Worm (Caenorhabditis elegans) whole organism, midembryonic: ENCODE data around the gene str-19.

Source experiments
- T22C8.4 ChIP-seq: fragments of 200-800 bp; sonication (Bioruptor generic); IDR thresholded peaks from 2 replicates; pipeline ENCODE4 v1.3.6; 2022; ENCODE audit warnings: missing genetic modification characterization, missing compliant biosample characterization
- cog-1 ChIP-seq: sonication (generic microtip); optimal IDR thresholded peaks from 2 replicates; lab custom pipeline; 2016; ENCODE audit warnings: missing genetic modification characterization, missing compliant biosample characterization
- flt-1 ChIP-seq: fragments of 200-800 bp; sonication (Bioruptor generic); IDR thresholded peaks from 2 replicates; pipeline ENCODE4 v1.3.6; 2022; ENCODE audit warnings: missing genetic modification characterization, missing compliant biosample characterization
- klf-2 ChIP-seq: fragments of 200-800 bp; sonication (Bioruptor generic); conservative IDR thresholded peaks from 2 replicates; pipeline ENCODE4 v1.3.6; 2022; ENCODE audit warnings: missing genetic modification reagents, missing genetic modification characterization, missing compliant biosample characterization
- med-1 ChIP-seq: sonication (generic microtip); optimal IDR thresholded peaks from 2 replicates; lab custom pipeline; 2017; ENCODE audit warnings: missing genetic modification characterization, mild to moderate bottlenecking, missing compliant biosample characterization, antibody characterized with exemption, missing genetic modification reagents; ENCODE audit not compliant: insufficient read depth
- ref-1 ChIP-seq: fragments of 200-800 bp; sonication (Bioruptor generic); conservative IDR thresholded peaks from 2 replicates; pipeline ENCODE4 v1.3.6; 2022; ENCODE audit warnings: missing genetic modification reagents, missing genetic modification characterization, missing compliant biosample characterization
- tab-1 ChIP-seq: fragments of 200-800 bp; sonication (Bioruptor generic); IDR thresholded peaks from 2 replicates; pipeline ENCODE4 v1.3.6; 2022; ENCODE audit warnings: missing genetic modification characterization, missing compliant biosample characterization
- ztf-23 ChIP-seq: fragments of 200-800 bp; sonication (Bioruptor generic); IDR thresholded peaks from 2 replicates; pipeline ENCODE4 v1.3.6; 2022; ENCODE audit warnings: missing genetic modification reagents, missing genetic modification characterization, missing compliant biosample characterization
- ztf-29 ChIP-seq: fragments of 200-800 bp; sonication (Bioruptor generic); IDR thresholded peaks from 2 replicates; pipeline ENCODE4 v1.3.6; 2022; ENCODE audit warnings: missing genetic modification reagents, missing genetic modification characterization, missing compliant biosample characterization

The str-19 gene

ce11 chrV:15733568-15733967 is 10.7 kb downstream of the str-19 start, which contains the start of gene T23D5.3:
Gene T23D5.3 (minus strand): TSS chrV:15733668.
- TF ChIP-seq med-1 (no peak), flt-1 (GFP tag; lab: Robert Waterston, UW) (no peak), T22C8.4 (GFP tag; lab: Robert Waterston, UW) (no peak), tab-1 (GFP tag; lab: Robert Waterston, UW) (no peak), klf-2 (GFP tag; lab: Robert Waterston, UW) (no peak), ztf-23 (no peak), ztf-29 (GFP tag; lab: Robert Waterston, UW) (no peak), cog-1 (tag; lab: Kevin White, UChicago) (no peak), ref-1 (GFP tag; lab: Robert Waterston, UW) (no peak)

ce11 chrV:15733020-15733419 is 11.2 kb downstream of the str-19 start:
- TF ChIP-seq ref-1 (GFP tag; lab: Robert Waterston, UW) (no peak), med-1 (no peak), tab-1 (GFP tag; lab: Robert Waterston, UW) (no peak), cog-1 (tag; lab: Kevin White, UChicago) (no peak), T22C8.4 (GFP tag; lab: Robert Waterston, UW) (no peak), ztf-23 (no peak), flt-1 (GFP tag; lab: Robert Waterston, UW) (no peak), klf-2 (GFP tag; lab: Robert Waterston, UW) (no peak), ztf-29 (GFP tag; lab: Robert Waterston, UW) (no peak)

DNA sequence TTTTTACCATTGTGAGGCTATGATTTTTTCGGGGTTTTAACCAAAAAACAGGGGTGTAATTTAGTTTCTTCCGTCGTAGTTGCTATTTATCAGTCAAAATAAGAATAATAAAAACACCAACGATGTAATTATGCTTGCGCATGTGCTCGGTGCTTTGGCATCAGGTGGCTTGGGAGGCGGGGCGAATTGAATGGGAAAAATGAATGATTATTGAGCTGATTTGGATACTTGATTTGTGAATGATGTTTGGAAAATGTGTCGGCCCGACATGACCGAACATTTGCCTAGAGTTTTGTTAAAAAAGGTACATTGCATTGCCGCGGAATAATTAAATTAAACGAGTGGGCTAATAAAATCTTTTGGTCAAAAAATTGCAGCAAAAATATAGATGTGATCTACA is 12.1 kb downstream of the str-19 start, which contains the start of gene str-38:
TSS of gene str-38 (minus strand) at position 101 of the 400 bp plus-strand sequence.
- TF ChIP-seq flt-1 (GFP tag; lab: Robert Waterston, UW): no peak
- TF ChIP-seq ztf-23: no peak
- TF ChIP-seq T22C8.4 (GFP tag; lab: Robert Waterston, UW): no peak
- no peak for TF ChIP-seq ref-1 (GFP tag; lab: Robert Waterston, UW)
- TF ChIP-seq med-1: no peak
- no peak for TF ChIP-seq tab-1 (GFP tag; lab: Robert Waterston, UW)
- TF ChIP-seq cog-1 (tag; lab: Kevin White, UChicago): no peak
- no peak for TF ChIP-seq klf-2 (GFP tag; lab: Robert Waterston, UW)

DNA sequence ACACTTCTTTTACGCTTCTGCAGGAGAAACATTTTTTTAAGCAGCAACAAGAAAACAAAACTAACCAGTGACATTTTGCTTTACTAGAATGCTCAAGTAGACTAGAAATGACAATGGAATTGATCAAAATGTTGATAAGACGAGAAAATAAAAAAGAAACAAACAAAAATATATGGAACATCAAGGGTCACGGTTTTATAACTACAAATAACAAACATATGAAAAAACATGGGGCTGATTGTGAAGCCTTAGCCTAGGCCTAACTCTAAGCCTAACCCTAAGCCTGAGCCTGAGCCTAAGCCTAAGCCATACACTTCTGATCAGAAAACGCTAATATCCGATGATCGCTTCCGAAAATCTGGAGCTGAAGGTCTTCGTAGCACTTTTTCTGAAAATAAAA is 13.8 kb downstream of the str-19 start, which contains the start of gene Y6E2A.10:
TSS of gene Y6E2A.10 (minus strand) at position 101 of the 400 bp plus-strand sequence.
- no peak for TF ChIP-seq ref-1 (GFP tag; lab: Robert Waterston, UW)
- no peak for TF ChIP-seq ztf-23
- no peak for TF ChIP-seq klf-2 (GFP tag; lab: Robert Waterston, UW)
- TF ChIP-seq med-1: no peak
- no peak for TF ChIP-seq T22C8.4 (GFP tag; lab: Robert Waterston, UW)
- no peak for TF ChIP-seq ztf-29 (GFP tag; lab: Robert Waterston, UW)
- no peak for TF ChIP-seq flt-1 (GFP tag; lab: Robert Waterston, UW)
- no peak for TF ChIP-seq tab-1 (GFP tag; lab: Robert Waterston, UW)
- no peak for TF ChIP-seq cog-1 (tag; lab: Kevin White, UChicago)

- TF ChIP-seq ztf-23 (no peak), ref-1 (GFP tag; lab: Robert Waterston, UW) (no peak), tab-1 (GFP tag; lab: Robert Waterston, UW) (no peak), med-1 (no peak), cog-1 (tag; lab: Kevin White, UChicago) (no peak), klf-2 (GFP tag; lab: Robert Waterston, UW) (no peak), T22C8.4 (GFP tag; lab: Robert Waterston, UW) (no peak), ztf-29 (GFP tag; lab: Robert Waterston, UW) (no peak), flt-1 (GFP tag; lab: Robert Waterston, UW) (no peak)
These were observed 17.7 kb downstream of the str-19 start, which contains the start of the genes irld-57 and sfxn-1.3 for ce11 chrV:15726610-15727009. Gene irld-57 (minus strand): TSS chrV:15726710. Gene sfxn-1.3 (plus strand): TSS chrV:15726841.

- TF ChIP-seq T22C8.4 (GFP tag; lab: Robert Waterston, UW) (no peak), tab-1 (GFP tag; lab: Robert Waterston, UW) (no peak), flt-1 (GFP tag; lab: Robert Waterston, UW) (no peak), ref-1 (GFP tag; lab: Robert Waterston, UW) (no peak)
These were observed 22.4 kb downstream of the str-19 start, which contains the start of gene srh-140 for ce11 chrV:15721888-15722287. Gene srh-140 (plus strand): TSS chrV:15722188.

- TF ChIP-seq klf-2 (GFP tag; lab: Robert Waterston, UW): no peak
- TF ChIP-seq tab-1 (GFP tag; lab: Robert Waterston, UW): no peak
- TF ChIP-seq cog-1 (tag; lab: Kevin White, UChicago): no peak
- no peak for TF ChIP-seq flt-1 (GFP tag; lab: Robert Waterston, UW)
- no peak for TF ChIP-seq med-1
- TF ChIP-seq ztf-29 (GFP tag; lab: Robert Waterston, UW): no peak
- TF ChIP-seq ref-1 (GFP tag; lab: Robert Waterston, UW): no peak
- no peak for TF ChIP-seq ztf-23
- TF ChIP-seq T22C8.4 (GFP tag; lab: Robert Waterston, UW): no peak
These were observed 22.8 kb downstream of the str-19 start for ce11 chrV:15721431-15721830.

DNA sequence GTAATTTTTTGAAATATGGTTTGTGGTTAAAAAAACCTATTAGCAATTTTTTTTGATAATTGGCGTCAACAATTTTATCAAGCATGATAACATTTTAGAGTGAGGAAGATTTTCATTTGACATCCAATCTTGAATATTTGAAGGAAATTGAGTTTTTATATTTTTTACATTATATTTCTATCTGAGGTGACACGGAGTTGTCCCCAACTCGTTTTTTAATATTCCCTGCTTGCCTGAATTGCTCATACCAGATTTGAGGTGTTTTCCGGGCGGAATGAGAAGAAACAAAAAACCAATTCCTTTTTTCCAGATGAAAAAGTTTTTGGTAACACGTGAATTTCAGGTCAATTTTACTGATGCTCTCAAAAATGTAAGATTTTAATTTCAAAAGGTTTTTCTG is 24.7 kb downstream of the str-19 start, which contains the start of gene Y6E2A.7:
TSS of gene Y6E2A.7 (plus strand) at position 301 of the 400 bp plus-strand sequence.
- no peak for TF ChIP-seq ztf-23
- no peak for TF ChIP-seq flt-1 (GFP tag; lab: Robert Waterston, UW)
- TF ChIP-seq cog-1 (tag; lab: Kevin White, UChicago): no peak
- TF ChIP-seq med-1: no peak
- no peak for TF ChIP-seq klf-2 (GFP tag; lab: Robert Waterston, UW)
- TF ChIP-seq ref-1 (GFP tag; lab: Robert Waterston, UW): no peak
- no peak for TF ChIP-seq tab-1 (GFP tag; lab: Robert Waterston, UW)
- TF ChIP-seq ztf-29 (GFP tag; lab: Robert Waterston, UW): no peak
- TF ChIP-seq T22C8.4 (GFP tag; lab: Robert Waterston, UW): no peak

- TF ChIP-seq tab-1 (GFP tag; lab: Robert Waterston, UW) (no peak), cog-1 (tag; lab: Kevin White, UChicago) (no peak), med-1 (no peak), klf-2 (GFP tag; lab: Robert Waterston, UW) (no peak), ztf-23 (no peak), flt-1 (GFP tag; lab: Robert Waterston, UW) (no peak), ref-1 (GFP tag; lab: Robert Waterston, UW) (no peak)
These were observed 25.7 kb downstream of the str-19 start, which contains the start of gene Y6E2A.5 for ce11 chrV:15718562-15718961. Gene Y6E2A.5 (minus strand): TSS chrV:15718662.
